Worm (Caenorhabditis elegans) whole organism, L4 larva: ENCODE results near the gene Y49F6B.8.

ENCODE experiments used
- F37D6.2 ChIP-seq: sonication (generic microtip); optimal IDR thresholded peaks from 2 replicates; lab custom pipeline; 2016; ENCODE audit warnings: mild to moderate bottlenecking, missing genetic modification characterization, missing compliant biosample characterization
- F44E2.7 ChIP-seq: fragments of 200-800 bp; sonication (Bioruptor generic); IDR thresholded peaks from 2 replicates; pipeline ENCODE4 v2.1.2; 2022; ENCODE audit warnings: missing genetic modification characterization, missing compliant biosample characterization
- F49E8.2 ChIP-seq: sonication (generic microtip); optimal IDR thresholded peaks from 2 replicates; lab custom pipeline; 2016; ENCODE audit warnings: missing compliant biosample characterization, mild to moderate bottlenecking, missing genetic modification characterization, borderline replicate concordance
- T20F7.1 ChIP-seq: fragments of 200-800 bp; sonication (Bioruptor generic); optimal IDR thresholded peaks from 2 replicates; lab custom pipeline; 2018; ENCODE audit warnings: mild to moderate bottlenecking, missing genetic modification characterization, missing compliant biosample characterization
- Y48G9A.11 ChIP-seq: fragments of 200-800 bp; sonication (Bioruptor generic); IDR thresholded peaks from 2 replicates; pipeline ENCODE4 v1.3.6; 2022; ENCODE audit warnings: missing genetic modification reagents, missing genetic modification characterization, missing compliant biosample characterization
- attf-4 ChIP-seq: sonication (generic microtip); optimal IDR thresholded peaks from 3 replicates; lab custom pipeline; 2017; ENCODE audit warnings: missing biosample characterization, missing genetic modification characterization
- ceh-20 ChIP-seq: fragments of 200-800 bp; sonication (Bioruptor generic); IDR thresholded peaks from 2 replicates; pipeline ENCODE4 v1.3.6; 2022; ENCODE audit warnings: missing genetic modification reagents, missing genetic modification characterization, missing compliant biosample characterization
- ceh-28 ChIP-seq: fragments of 150-350 bp; optimal IDR thresholded peaks from 2 replicates; lab custom pipeline; 2014; ENCODE audit warnings: missing biosample characterization, missing genetic modification reagents, missing genetic modification characterization
- ceh-32 ChIP-seq: sonication (generic microtip); optimal IDR thresholded peaks from 2 replicates; lab custom pipeline; 2016; ENCODE audit warnings: mild to moderate bottlenecking, missing genetic modification characterization, missing compliant biosample characterization; ENCODE audit not compliant: poor library complexity
- cey-2 ChIP-seq: sonication (generic microtip); optimal IDR thresholded peaks from 3 replicates; lab custom pipeline; 2017; ENCODE audit warnings: missing genetic modification characterization, mild to moderate bottlenecking, missing compliant biosample characterization, antibody characterized with exemption, borderline replicate concordance; ENCODE audit not compliant: insufficient read depth
- ctbp-1 ChIP-seq: fragments of 200-800 bp; sonication (Bioruptor generic); IDR thresholded peaks from 2 replicates; pipeline ENCODE4 v1.3.6; 2022; ENCODE audit warnings: missing genetic modification reagents, missing genetic modification characterization, missing compliant biosample characterization
- daf-16 ChIP-seq, 3 experiments: sonication (generic microtip); optimal IDR thresholded peaks; 2 replicates each; lab custom pipeline; 2016 to 2017; ENCODE audit warnings: missing genetic modification characterization in 3 of 3, missing genetic modification reagents in 3 of 3, mild to moderate bottlenecking in 2 of 3, missing compliant biosample characterization in 2 of 3, missing biosample characterization in 1 of 3, moderate library complexity in 1 of 3
- dmd-6 ChIP-seq: fragments of 200-800 bp; sonication (Bioruptor generic); IDR thresholded peaks from 2 replicates; pipeline ENCODE4 v1.3.6; 2022; ENCODE audit warnings: missing genetic modification reagents, missing genetic modification characterization, missing compliant biosample characterization
- egl-43 ChIP-seq: fragments of 200-800 bp; sonication (Bioruptor generic); IDR thresholded peaks from 2 replicates; pipeline ENCODE4 v1.3.6; 2022; ENCODE audit warnings: missing genetic modification reagents, missing genetic modification characterization, missing compliant biosample characterization
- fos-1 ChIP-seq: fragments of 150-350 bp; optimal IDR thresholded peaks from 2 replicates; lab custom pipeline; 2014; ENCODE audit warnings: missing biosample characterization, missing genetic modification characterization
- gei-8 ChIP-seq: fragments of 200-800 bp; sonication (Bioruptor generic); optimal IDR thresholded peaks from 2 replicates; lab custom pipeline; 2018; ENCODE audit warnings: mild to moderate bottlenecking, missing genetic modification characterization, missing compliant biosample characterization
- hlh-11 ChIP-seq: fragments of 200-800 bp; sonication (Bioruptor generic); optimal IDR thresholded peaks from 2 replicates; lab custom pipeline; 2018; ENCODE audit warnings: mild to moderate bottlenecking, missing genetic modification characterization, missing compliant biosample characterization
- lim-7 ChIP-seq: fragments of 200-800 bp; sonication (Bioruptor generic); IDR thresholded peaks from 2 replicates; pipeline ENCODE4 v1.3.6; 2022; ENCODE audit warnings: missing genetic modification characterization, missing compliant biosample characterization
- lin-13 ChIP-seq: fragments of 150-350 bp; optimal IDR thresholded peaks from 2 replicates; lab custom pipeline; 2014; ENCODE audit warnings: missing biosample characterization, missing genetic modification reagents, missing genetic modification characterization
- lin-29 ChIP-seq: fragments of 200-800 bp; sonication (Bioruptor generic); IDR thresholded peaks from 2 replicates; pipeline ENCODE4 v1.3.6; 2022; ENCODE audit warnings: missing genetic modification reagents, missing genetic modification characterization, missing compliant biosample characterization
- lin-38 ChIP-seq: fragments of 200-800 bp; sonication (Bioruptor generic); IDR thresholded peaks from 2 replicates; pipeline ENCODE4 v1.3.6; 2022; ENCODE audit warnings: missing genetic modification reagents, missing genetic modification characterization, missing compliant biosample characterization
- lir-3 ChIP-seq: sonication (generic microtip); optimal IDR thresholded peaks from 2 replicates; lab custom pipeline; 2016; ENCODE audit warnings: mild to moderate bottlenecking, missing genetic modification characterization, missing compliant biosample characterization
- madf-5 ChIP-seq, 2 experiments: fragments of 200-800 bp; sonication (Bioruptor generic); IDR thresholded peaks; 2 replicates each; pipeline ENCODE4 v1.3.6; 2022; ENCODE audit warnings: missing compliant biosample characterization in 2 of 2, missing genetic modification characterization in 2 of 2
- mep-1 ChIP-seq: fragments of 150-350 bp; sonication (generic microtip); optimal IDR thresholded peaks from 3 replicates; lab custom pipeline; 2014; ENCODE audit warnings: missing biosample characterization, missing genetic modification characterization
- mes-2 ChIP-seq: sonication (generic microtip); optimal IDR thresholded peaks from 2 replicates; lab custom pipeline; 2016; ENCODE audit warnings: missing genotype, mild to moderate bottlenecking, missing genetic modification characterization, missing compliant biosample characterization; ENCODE audit not compliant: poor library complexity, severe bottlenecking
- nhr-102 ChIP-seq: sonication (generic microtip); optimal IDR thresholded peaks from 2 replicates; lab custom pipeline; 2016; ENCODE audit warnings: mild to moderate bottlenecking, missing genetic modification characterization, moderate library complexity, missing compliant biosample characterization
- nhr-237 ChIP-seq: sonication (generic microtip); optimal IDR thresholded peaks from 2 replicates; lab custom pipeline; 2017; ENCODE audit warnings: missing biosample characterization, missing genetic modification characterization
- nhr-28 ChIP-seq: fragments of 150-350 bp; optimal IDR thresholded peaks from 2 replicates; lab custom pipeline; 2014; ENCODE audit warnings: missing biosample characterization, missing genetic modification characterization
- nhr-48 ChIP-seq: sonication (generic microtip); optimal IDR thresholded peaks from 2 replicates; lab custom pipeline; 2016; ENCODE audit warnings: mild to moderate bottlenecking, missing genetic modification characterization, missing compliant biosample characterization
- nhr-77 ChIP-seq: fragments of 150-350 bp; optimal IDR thresholded peaks from 2 replicates; lab custom pipeline; 2014; ENCODE audit warnings: missing biosample characterization, missing genetic modification characterization
- saeg-2 ChIP-seq: fragments of 200-800 bp; sonication (Bioruptor generic); IDR thresholded peaks from 2 replicates; pipeline ENCODE4 v1.3.6; 2022; ENCODE audit warnings: missing genetic modification reagents, missing genetic modification characterization, missing compliant biosample characterization
- sdz-12 ChIP-seq: fragments of 200-800 bp; sonication (Bioruptor generic); optimal IDR thresholded peaks from 2 replicates; lab custom pipeline; 2018; ENCODE audit warnings: mild to moderate bottlenecking, missing genetic modification characterization, missing compliant biosample characterization
- set-16 ChIP-seq: fragments of 200-800 bp; sonication (Bioruptor generic); IDR thresholded peaks from 2 replicates; pipeline ENCODE4 v1.3.6; 2022; ENCODE audit warnings: missing genetic modification reagents, missing genetic modification characterization, missing compliant biosample characterization
- spr-1 ChIP-seq: sonication (generic microtip); optimal IDR thresholded peaks from 2 replicates; lab custom pipeline; 2016; ENCODE audit warnings: mild to moderate bottlenecking, missing genetic modification characterization, missing compliant biosample characterization
- spr-3 ChIP-seq: fragments of 200-800 bp; sonication (Bioruptor generic); optimal IDR thresholded peaks from 2 replicates; lab custom pipeline; 2018; ENCODE audit warnings: mild to moderate bottlenecking, missing genetic modification characterization, missing compliant biosample characterization
- unc-39 ChIP-seq: sonication (generic microtip); optimal IDR thresholded peaks from 2 replicates; lab custom pipeline; 2017; ENCODE audit warnings: missing biosample characterization, missing genetic modification characterization
- unc-62 ChIP-seq, 3 experiments: fragments of 150-350 bp in 1 of 3; sonication (generic microtip); optimal IDR thresholded peaks in 2 of 3; peaks in 1 of 3; 1 replicate in 1 of 3; 2 replicates in 2 of 3; lab custom pipeline; 2014 to 2017; ENCODE audit warnings: missing biosample characterization in 3 of 3, missing genetic modification characterization in 3 of 3, missing genetic modification reagents in 3 of 3, missing genotype in 1 of 3
- vab-7 ChIP-seq: fragments of 200-800 bp; sonication (Bioruptor generic); IDR thresholded peaks from 2 replicates; pipeline ENCODE4 v1.3.6; 2022; ENCODE audit warnings: missing genetic modification reagents, missing genetic modification characterization, missing compliant biosample characterization

The Y49F6B.8 gene

ce11 chrII:3518961-3519544 is 37.6 kb upstream of the Y49F6B.8 start, which contains the start of gene clec-126 (continued):
- TF ChIP-seq madf-5 (GFP tag; IDR thresholded peaks at IDR 0.05; lab: Robert Waterston, UW) (0 out of 4 replicates have a peak, but pooled peaks of 1 of the 2 experiments have one; percentile 65), F44E2.7 (GFP tag; lab: Robert Waterston, UW) (no peak), T20F7.1 (GFP tag; lab: Kevin White, UChicago) (no peak), nhr-28 (tag; lab: Kevin White, UChicago) (peak; percentile 54), lin-29 (GFP tag; lab: Robert Waterston, UW) (0 out of 2 replicates have a peak, but pooled peaks have one; percentile 10), F37D6.2 (tag; lab: Kevin White, UChicago) (peak; percentile 63), ceh-20 (GFP tag; lab: Robert Waterston, UW) (peak; percentile 64), lim-7 (GFP tag; lab: Robert Waterston, UW) (peak; percentile 77), gei-8 (peak; percentile 46), hlh-11 (tag; lab: Kevin White, UChicago) (peak; percentile 84), ceh-32 (tag; lab: Kevin White, UChicago) (no peak), nhr-77 (tag; lab: Kevin White, UChicago) (peak; percentile 74), nhr-237 (tag; lab: Kevin White, UChicago) (no peak), dmd-6 (GFP tag; lab: Robert Waterston, UW) (peak; percentile 64), lin-13 (GFP tag; lab: Kevin White, UChicago) (peak; percentile 91), spr-3 (peak; percentile 38), attf-4 (tag; lab: Kevin White, UChicago) (no peak), nhr-48 (tag; lab: Kevin White, UChicago) (peak; percentile 82), sdz-12 (GFP tag; lab: Kevin White, UChicago) (peak; percentile 34), egl-43 (GFP tag; lab: Robert Waterston, UW) (peak; percentile 91), vab-7 (peak; percentile 80), lin-38 (GFP tag; lab: Robert Waterston, UW) (peak; percentile 86), saeg-2 (GFP tag; lab: Robert Waterston, UW) (no peak), F49E8.2 (tag; lab: Kevin White, UChicago) (peak; percentile 65), ceh-28 (tag; lab: Kevin White, UChicago) (no peak), Y48G9A.11 (GFP tag; lab: Robert Waterston, UW) (peak; percentile 73), spr-1 (peak; percentile 91), unc-62 (GFP tag; optimal IDR thresholded peaks at IDR 0.05 in 1 of 2; lab: Kevin White, UChicago) (peak in 1 of 2 experiments; percentile 64), unc-62 (tag; optimal IDR thresholded peaks at IDR 0.05; lab: Kevin White, UChicago) (no peak), mes-2 (tag; lab: Kevin White, UChicago) (peak; percentile 58), nhr-102 (tag; lab: Kevin White, UChicago) (peak; percentile 89), lir-3 (tag; lab: Kevin White, UChicago) (peak; percentile 74), ctbp-1 (GFP tag; lab: Robert Waterston, UW) (peak; percentile 74), set-16 (GFP tag; lab: Robert Waterston, UW) (peak; percentile 43; the same call in 1 of the 2 replicates), mep-1 (peak; percentile 88), unc-39 (tag; lab: Kevin White, UChicago) (no peak)

- no peak for TF ChIP-seq cey-2
- TF ChIP-seq daf-16 (GFP tag; optimal IDR thresholded peaks at IDR 0.05; lab: Kevin White, UChicago) = no peak
- no peak for TF ChIP-seq daf-16 (tag; optimal IDR thresholded peaks at IDR 0.05; lab: Kevin White, UChicago)
- TF ChIP-seq fos-1 (tag; lab: Kevin White, UChicago) = no peak
- TF ChIP-seq spr-3 = no peak
- TF ChIP-seq, all 104 proteins: peak for 0
These were observed 34.7 kb upstream of the Y49F6B.8 start for ce11 chrII:3516175-3516574.
